Fruit fly (Drosophila melanogaster) whole organism: Measurements from ENCODE around the gene CG6873.

Experiments
- CG8478 ChIP-seq: fragments of >200 bp; optimal IDR thresholded peaks from 2 replicates; lab custom pipeline; 2018; ENCODE audit warnings: inconsistent platforms
- Dll ChIP-seq: fragments of >200 bp; optimal IDR thresholded peaks from 2 replicates; lab custom pipeline; 2017
- EcR ChIP-seq, 2 experiments: fragments of >200 bp; optimal IDR thresholded peaks; 2 replicates each; lab custom pipeline; 2017; ENCODE audit warnings: missing biosample characterization in 2 of 2, missing genetic modification characterization in 2 of 2, missing genetic modification reagents in 2 of 2
- pan ChIP-seq: fragments of >200 bp; optimal IDR thresholded peaks from 2 replicates; lab custom pipeline; 2017
- psq ChIP-seq: fragments of >200 bp; optimal IDR thresholded peaks from 2 replicates; lab custom pipeline; 2017
- usp ChIP-seq: fragments of >200 bp; optimal IDR thresholded peaks from 2 replicates; lab custom pipeline; 2017; ENCODE audit warnings: missing biosample characterization, missing genetic modification characterization, mixed read lengths

- TF ChIP-seq EcR (GFP tag; optimal IDR thresholded peaks at IDR 0.05; lab: Kevin White, UChicago) (no peak), psq (lab: Kevin White, UChicago) (no peak), CG8478 (lab: Kevin White, UChicago) (no peak), Dll (no peak), usp (GFP tag; lab: Kevin White, UChicago) (no peak), pan (lab: Kevin White, UChicago) (no peak)
Measured at dm6 chrX:18771356-18771755, 31.7 kb upstream of the CG6873 start.
